Worm (Caenorhabditis elegans) whole organism, midembryonic: Measurements from ENCODE around the gene F47B7.4.

Experiments
- T22C8.4 ChIP-seq: fragments of 200-800 bp; sonication (Bioruptor generic); IDR thresholded peaks from 2 replicates; pipeline ENCODE4 v1.3.6; 2022; ENCODE audit warnings: missing genetic modification characterization, missing compliant biosample characterization
- cog-1 ChIP-seq: sonication (generic microtip); optimal IDR thresholded peaks from 2 replicates; lab custom pipeline; 2016; ENCODE audit warnings: missing genetic modification characterization, missing compliant biosample characterization
- flt-1 ChIP-seq: fragments of 200-800 bp; sonication (Bioruptor generic); IDR thresholded peaks from 2 replicates; pipeline ENCODE4 v1.3.6; 2022; ENCODE audit warnings: missing genetic modification characterization, missing compliant biosample characterization
- klf-2 ChIP-seq: fragments of 200-800 bp; sonication (Bioruptor generic); conservative IDR thresholded peaks from 2 replicates; pipeline ENCODE4 v1.3.6; 2022; ENCODE audit warnings: missing genetic modification reagents, missing genetic modification characterization, missing compliant biosample characterization
- med-1 ChIP-seq: sonication (generic microtip); optimal IDR thresholded peaks from 2 replicates; lab custom pipeline; 2017; ENCODE audit warnings: missing genetic modification characterization, mild to moderate bottlenecking, missing compliant biosample characterization, antibody characterized with exemption, missing genetic modification reagents; ENCODE audit not compliant: insufficient read depth
- ref-1 ChIP-seq: fragments of 200-800 bp; sonication (Bioruptor generic); conservative IDR thresholded peaks from 2 replicates; pipeline ENCODE4 v1.3.6; 2022; ENCODE audit warnings: missing genetic modification reagents, missing genetic modification characterization, missing compliant biosample characterization
- tab-1 ChIP-seq: fragments of 200-800 bp; sonication (Bioruptor generic); IDR thresholded peaks from 2 replicates; pipeline ENCODE4 v1.3.6; 2022; ENCODE audit warnings: missing genetic modification characterization, missing compliant biosample characterization
- ztf-23 ChIP-seq: fragments of 200-800 bp; sonication (Bioruptor generic); IDR thresholded peaks from 2 replicates; pipeline ENCODE4 v1.3.6; 2022; ENCODE audit warnings: missing genetic modification reagents, missing genetic modification characterization, missing compliant biosample characterization
- ztf-29 ChIP-seq: fragments of 200-800 bp; sonication (Bioruptor generic); IDR thresholded peaks from 2 replicates; pipeline ENCODE4 v1.3.6; 2022; ENCODE audit warnings: missing genetic modification reagents, missing genetic modification characterization, missing compliant biosample characterization

The F47B7.4 gene

DNA sequence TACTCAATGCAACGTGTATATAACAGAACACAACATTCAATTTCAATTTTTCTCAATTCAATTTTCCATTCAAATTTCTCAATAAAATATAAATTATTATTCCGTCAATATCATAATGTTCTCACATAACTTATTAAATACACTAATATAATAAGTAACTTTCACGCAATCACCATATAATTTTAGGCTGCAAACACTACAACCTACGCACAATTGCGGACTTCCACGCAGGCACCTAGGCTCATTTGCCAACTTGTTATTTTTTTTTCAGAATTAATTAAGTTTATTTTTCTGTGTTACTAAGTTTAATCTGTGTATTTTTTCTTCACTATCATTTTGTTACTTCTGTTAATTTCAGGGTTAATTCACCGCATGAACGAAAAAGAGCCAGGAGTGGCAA lies 6.0 kb upstream of the F47B7.4 start, which contains the start of gene F47B7.2:
F47B7.2 (plus strand) TSS at position 358 of the 400 bp plus-strand sequence.
- TF ChIP-seq ztf-23 (GFP tag; lab: Robert Waterston, UW) (no peak), flt-1 (GFP tag; lab: Robert Waterston, UW) (no peak), klf-2 (GFP tag; lab: Robert Waterston, UW) (no peak), med-1 (GFP tag; lab: Kevin White, UChicago) (no peak), ztf-29 (GFP tag; lab: Robert Waterston, UW) (no peak), ref-1 (no peak), T22C8.4 (GFP tag; lab: Robert Waterston, UW) (no peak), tab-1 (no peak), cog-1 (tag; lab: Kevin White, UChicago) (no peak)

DNA sequence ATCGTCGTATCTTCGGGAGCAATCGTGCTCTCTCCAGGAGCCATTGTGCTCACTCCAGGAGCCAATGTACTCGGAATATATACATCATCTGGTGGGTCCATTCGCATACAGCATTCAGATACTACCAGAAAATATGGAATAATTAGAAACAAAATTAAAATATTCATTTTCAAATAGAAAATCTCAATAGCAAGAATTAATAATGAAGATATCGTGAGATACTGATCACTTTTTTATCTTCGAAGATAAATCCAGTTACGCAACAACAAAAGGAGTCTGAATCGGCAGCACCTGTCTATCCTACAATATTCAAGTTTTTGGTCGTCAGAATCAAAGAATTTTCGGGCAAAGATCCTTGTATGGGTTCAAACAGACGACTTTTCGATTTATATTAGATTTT lies 2.3 kb upstream of the F47B7.4 start, which contains the start of gene F47B7.5:
F47B7.5 (minus strand) TSS at position 101 of the 400 bp plus-strand sequence.
- TF ChIP-seq klf-2 (GFP tag; lab: Robert Waterston, UW) (no peak), cog-1 (tag; lab: Kevin White, UChicago) (no peak), ref-1 (no peak), ztf-23 (GFP tag; lab: Robert Waterston, UW) (no peak), med-1 (GFP tag; lab: Kevin White, UChicago) (no peak), flt-1 (GFP tag; lab: Robert Waterston, UW) (no peak), ztf-29 (GFP tag; lab: Robert Waterston, UW) (no peak), tab-1 (no peak), T22C8.4 (GFP tag; lab: Robert Waterston, UW) (no peak)

DNA sequence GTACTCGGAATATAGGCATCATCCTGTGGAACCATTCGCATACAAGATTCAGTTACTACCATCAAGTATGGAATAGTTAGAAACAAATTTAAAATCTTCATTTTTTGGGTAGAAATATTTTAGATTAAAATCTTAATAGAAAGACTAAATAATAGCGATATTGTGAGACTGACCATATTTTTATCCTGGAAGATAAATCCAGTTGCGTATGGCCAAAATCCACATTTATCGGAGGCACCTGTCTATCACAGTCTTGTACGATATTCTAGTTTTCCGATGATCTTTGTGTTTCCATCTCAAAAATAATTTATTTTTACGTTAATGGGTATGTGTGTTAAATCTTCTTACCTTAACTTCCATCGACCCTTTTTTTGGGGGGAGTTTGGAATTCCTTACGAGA lies 2.2 kb downstream of the F47B7.4 start, which contains the start of gene F47B7.3:
F47B7.3 (minus strand) TSS at position 101 of the 400 bp plus-strand sequence.
- TF ChIP-seq T22C8.4 (GFP tag; lab: Robert Waterston, UW) (no peak), flt-1 (GFP tag; lab: Robert Waterston, UW) (no peak), tab-1 (no peak), ref-1 (no peak), ztf-23 (GFP tag; lab: Robert Waterston, UW) (no peak), cog-1 (tag; lab: Kevin White, UChicago) (no peak), ztf-29 (GFP tag; lab: Robert Waterston, UW) (no peak), klf-2 (GFP tag; lab: Robert Waterston, UW) (no peak), med-1 (GFP tag; lab: Kevin White, UChicago) (no peak)

DNA sequence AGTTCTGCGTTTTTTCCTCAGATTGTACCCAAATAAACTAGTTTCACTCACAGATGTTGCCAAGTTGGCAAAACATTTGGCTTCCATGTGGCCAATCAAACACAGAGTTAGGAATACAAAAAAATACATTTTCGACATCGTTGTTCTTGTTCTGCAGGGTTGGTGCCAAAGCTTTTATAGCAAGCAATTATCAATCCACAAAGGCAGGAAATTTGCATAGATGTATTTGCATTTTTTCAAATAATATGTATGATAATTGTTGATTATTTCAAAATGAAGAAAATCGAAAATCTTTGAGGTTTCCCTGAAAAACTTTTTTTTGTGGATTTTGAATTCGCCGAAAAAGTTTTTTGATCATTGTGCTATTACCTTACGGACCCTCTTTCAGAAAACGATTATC lies 4.0 kb downstream of the F47B7.4 start, which contains the start of gene T14G12.11:
T14G12.11 (minus strand) TSS at position 138 of the 400 bp plus-strand sequence.
- TF ChIP-seq tab-1 = no peak
- no peak for TF ChIP-seq ref-1
- no peak for TF ChIP-seq ztf-23 (GFP tag; lab: Robert Waterston, UW)
- no peak for TF ChIP-seq T22C8.4 (GFP tag; lab: Robert Waterston, UW)
- TF ChIP-seq klf-2 (GFP tag; lab: Robert Waterston, UW) = no peak
- TF ChIP-seq flt-1 (GFP tag; lab: Robert Waterston, UW) = no peak
- TF ChIP-seq cog-1 (tag; lab: Kevin White, UChicago) = no peak
- TF ChIP-seq med-1 (GFP tag; lab: Kevin White, UChicago) = no peak

DNA sequence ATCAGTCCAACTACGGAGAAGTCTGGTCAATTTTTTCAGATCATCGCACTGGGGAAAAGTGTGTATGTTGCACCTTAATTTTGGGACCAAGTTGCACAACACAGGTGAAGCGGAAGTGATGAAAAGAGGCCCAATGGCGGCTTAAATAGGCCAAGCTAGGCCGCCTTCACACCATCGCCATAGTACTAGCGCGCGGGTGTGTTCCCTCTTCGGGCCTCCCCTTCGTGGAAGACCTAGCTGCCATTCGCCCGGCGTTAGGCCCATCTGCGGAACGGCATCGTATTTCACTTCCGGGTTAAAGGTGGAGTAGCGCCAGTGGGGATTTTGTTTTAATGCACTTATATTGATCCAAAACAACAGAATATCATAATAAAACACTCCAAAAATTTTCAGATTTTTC lies 6.6 kb downstream of the F47B7.4 start:
- 0 out of 2 replicates have a peak, but pooled peaks have one; percentile 44 for TF ChIP-seq tab-1
- no peak for TF ChIP-seq T22C8.4 (GFP tag; lab: Robert Waterston, UW)
- no peak for TF ChIP-seq klf-2 (GFP tag; lab: Robert Waterston, UW)
- no peak for TF ChIP-seq flt-1 (GFP tag; lab: Robert Waterston, UW)

DNA sequence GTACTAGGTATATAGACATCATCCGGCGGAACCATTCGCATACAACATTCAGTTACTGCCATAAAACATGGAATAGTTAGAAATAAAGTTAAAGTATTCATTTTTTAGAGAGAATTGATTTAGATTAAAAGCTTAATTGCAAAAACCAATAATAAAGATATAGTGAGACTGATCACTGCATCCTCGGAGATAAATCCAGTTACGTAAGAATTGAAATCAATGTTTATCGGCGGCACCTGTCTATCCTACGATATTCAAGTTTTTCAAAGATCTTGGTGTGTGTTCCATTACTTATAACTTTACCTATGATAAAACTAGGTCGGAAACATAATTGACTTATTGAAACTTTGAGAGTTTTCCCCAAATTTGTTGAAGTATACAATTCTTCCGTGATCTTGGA lies 7.1 kb downstream of the F47B7.4 start, which contains the start of gene T14G12.6:
T14G12.6 (minus strand) TSS at position 101 of the 400 bp plus-strand sequence.
- TF ChIP-seq ref-1 (no peak), ztf-23 (GFP tag; lab: Robert Waterston, UW) (no peak), tab-1 (no peak), flt-1 (GFP tag; lab: Robert Waterston, UW) (no peak), cog-1 (tag; lab: Kevin White, UChicago) (no peak), med-1 (GFP tag; lab: Kevin White, UChicago) (no peak), ztf-29 (GFP tag; lab: Robert Waterston, UW) (no peak)

DNA sequence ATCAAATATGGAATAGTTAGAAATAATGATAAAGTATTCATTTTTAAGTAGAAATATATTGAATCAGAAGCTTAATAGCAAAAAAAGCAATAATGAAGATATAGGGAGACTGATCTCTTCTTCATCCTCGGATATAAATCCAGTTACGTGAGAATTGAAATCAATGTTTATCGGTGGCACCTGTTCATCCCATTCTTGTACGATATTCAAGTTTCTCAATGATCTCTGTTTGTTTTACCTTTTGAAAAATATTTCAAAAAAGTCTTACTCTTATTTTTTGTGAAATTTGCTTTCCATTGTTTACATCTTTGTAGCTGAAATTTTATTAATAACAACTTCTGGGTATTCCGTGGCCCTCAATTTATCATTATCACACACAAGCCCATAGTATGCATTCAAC lies 8.1 kb downstream of the F47B7.4 start, which contains the start of gene T14G12.12:
T14G12.12 (minus strand) TSS at position 101 of the 400 bp plus-strand sequence.
- TF ChIP-seq med-1 (GFP tag; lab: Kevin White, UChicago) = no peak
- TF ChIP-seq ztf-29 (GFP tag; lab: Robert Waterston, UW) = no peak
- TF ChIP-seq tab-1 = no peak
- no peak for TF ChIP-seq cog-1 (tag; lab: Kevin White, UChicago)
- TF ChIP-seq flt-1 (GFP tag; lab: Robert Waterston, UW) = no peak
- TF ChIP-seq klf-2 (GFP tag; lab: Robert Waterston, UW) = no peak
- TF ChIP-seq ref-1 = no peak
- no peak for TF ChIP-seq ztf-23 (GFP tag; lab: Robert Waterston, UW)
- TF ChIP-seq T22C8.4 (GFP tag; lab: Robert Waterston, UW) = no peak

DNA sequence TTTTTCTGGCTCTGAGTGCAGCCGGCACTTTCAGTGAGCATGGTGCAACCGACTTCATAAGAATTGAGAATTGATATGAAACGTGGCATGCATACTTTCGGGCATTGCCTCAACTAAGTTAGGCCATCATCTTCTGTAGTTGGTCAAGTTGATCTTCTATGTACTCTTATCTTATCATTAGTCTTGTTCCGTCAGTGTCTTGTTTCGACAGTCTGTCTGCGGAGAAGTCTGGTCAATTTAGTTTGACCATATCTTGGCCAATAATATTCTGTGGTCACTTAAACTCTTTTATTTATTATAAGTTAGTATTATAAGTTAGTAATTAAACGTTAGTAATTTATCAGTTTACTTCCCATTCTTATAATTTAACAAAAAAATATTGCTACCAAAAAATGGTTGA lies 10.2 kb downstream of the F47B7.4 start:
- TF ChIP-seq klf-2 (GFP tag; lab: Robert Waterston, UW) = no peak
- TF ChIP-seq ztf-23 (GFP tag; lab: Robert Waterston, UW) = no peak
- no peak for TF ChIP-seq flt-1 (GFP tag; lab: Robert Waterston, UW)
- TF ChIP-seq T22C8.4 (GFP tag; lab: Robert Waterston, UW) = no peak
- no peak for TF ChIP-seq ref-1
- TF ChIP-seq ztf-29 (GFP tag; lab: Robert Waterston, UW) = no peak
- TF ChIP-seq tab-1 = no peak
- TF ChIP-seq med-1 (GFP tag; lab: Kevin White, UChicago) = no peak
- no peak for TF ChIP-seq cog-1 (tag; lab: Kevin White, UChicago)

DNA sequence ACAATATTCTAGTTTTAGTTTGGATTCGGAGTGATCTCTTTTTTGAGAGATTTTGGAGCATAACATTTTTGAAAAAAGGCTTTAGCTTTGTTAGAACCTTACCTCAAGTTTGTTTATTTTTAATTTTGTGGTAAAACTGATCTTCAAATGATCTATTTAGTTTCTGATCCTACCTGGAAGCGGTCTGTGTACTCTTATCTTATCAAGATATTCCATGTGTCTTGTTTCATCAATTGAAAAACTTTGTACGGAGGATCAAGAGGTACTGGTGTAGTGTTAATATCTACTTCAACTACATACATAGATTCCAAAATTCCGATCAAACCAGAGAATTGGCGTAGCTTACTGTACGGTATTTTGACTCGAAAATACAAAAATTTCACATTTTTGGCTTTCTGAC lies 10.7 kb downstream of the F47B7.4 start:
- no peak for TF ChIP-seq ztf-23 (GFP tag; lab: Robert Waterston, UW)
- TF ChIP-seq cog-1 (tag; lab: Kevin White, UChicago) = no peak
- TF ChIP-seq klf-2 (GFP tag; lab: Robert Waterston, UW) = no peak
- no peak for TF ChIP-seq T22C8.4 (GFP tag; lab: Robert Waterston, UW)
- TF ChIP-seq tab-1 = no peak
- TF ChIP-seq flt-1 (GFP tag; lab: Robert Waterston, UW) = no peak
- no peak for TF ChIP-seq med-1 (GFP tag; lab: Kevin White, UChicago)
- no peak for TF ChIP-seq ref-1
- TF ChIP-seq ztf-29 (GFP tag; lab: Robert Waterston, UW) = no peak
